Fruit fly (Drosophila melanogaster) whole organism, embryonic: ENCODE results near the gene TotZ.
A peak's percentile ranks its signal among the peaks of the same experiment; 100 is the strongest.

Experiments
- Bdp1 ChIP-seq: fragments of 200-800 bp; sonication (Bioruptor generic); optimal IDR thresholded peaks from 3 replicates; lab custom pipeline; 2016; ENCODE audit warnings: missing biosample characterization, missing genetic modification characterization
- CG12155 ChIP-seq: fragments of 200-800 bp; sonication (Bioruptor generic); optimal IDR thresholded peaks from 3 replicates; lab custom pipeline; 2016; ENCODE audit warnings: missing biosample characterization, missing genetic modification characterization
- CG12219 ChIP-seq: fragments of 200-800 bp; sonication (Bioruptor generic); optimal IDR thresholded peaks from 3 replicates; lab custom pipeline; 2018; ENCODE audit warnings: missing biosample characterization, mild to moderate bottlenecking, missing genetic modification characterization
- CG13287 ChIP-seq: fragments of 200-800 bp; sonication (Bioruptor generic); IDR thresholded peaks from 2 replicates; pipeline ENCODE4 v1.3.6; 2022; ENCODE audit warnings: missing biosample characterization, missing genetic modification characterization; ENCODE audit not compliant: partially characterized antibody
- CG13424 ChIP-seq: fragments of 200-800 bp; sonication (Bioruptor generic); optimal IDR thresholded peaks from 2 replicates; lab custom pipeline; 2019; ENCODE audit warnings: missing biosample characterization, mild to moderate bottlenecking, missing genetic modification characterization, moderate library complexity
- CG14441 ChIP-seq: fragments of 200-800 bp; sonication (Bioruptor generic); IDR thresholded peaks from 2 replicates; pipeline ENCODE4 v1.3.6; 2022; ENCODE audit warnings: missing biosample characterization, missing genetic modification characterization
- CG1529 ChIP-seq: fragments of 200-800 bp; sonication (Bioruptor generic); optimal IDR thresholded peaks from 3 replicates; lab custom pipeline; 2018; ENCODE audit warnings: missing biosample characterization, missing genetic modification characterization
- CG1647 ChIP-seq: fragments of 200-800 bp; sonication (Bioruptor generic); optimal IDR thresholded peaks from 3 replicates; lab custom pipeline; 2016; ENCODE audit warnings: missing biosample characterization, missing genetic modification characterization
- CG17912 ChIP-seq: fragments of 200-800 bp; sonication (Bioruptor generic); optimal IDR thresholded peaks from 2 replicates; lab custom pipeline; 2018; ENCODE audit warnings: missing biosample characterization, mild to moderate bottlenecking, missing genetic modification characterization
- CG18476 ChIP-seq: fragments of 200-800 bp; sonication (Bioruptor generic); optimal IDR thresholded peaks from 2 replicates; lab custom pipeline; 2016; ENCODE audit warnings: missing biosample characterization, mild to moderate bottlenecking, missing genetic modification characterization
- CG31224 ChIP-seq: fragments of 200-800 bp; sonication (Bioruptor generic); IDR thresholded peaks from 2 replicates; pipeline ENCODE4 v1.3.6; 2022; ENCODE audit warnings: missing biosample characterization, missing genetic modification characterization
- CG31388 ChIP-seq: fragments of 200-800 bp; sonication (Bioruptor generic); optimal IDR thresholded peaks from 2 replicates; lab custom pipeline; 2016; ENCODE audit warnings: missing biosample characterization, missing genetic modification characterization
- CG31441 ChIP-seq: fragments of 200-800 bp; sonication (Bioruptor generic); IDR thresholded peaks from 2 replicates; pipeline ENCODE4 v1.3.6; 2022; ENCODE audit warnings: missing biosample characterization, missing genetic modification characterization
- CG3163 ChIP-seq: fragments of 200-800 bp; sonication (Bioruptor generic); optimal IDR thresholded peaks from 3 replicates; lab custom pipeline; 2016; ENCODE audit warnings: missing biosample characterization, missing genetic modification characterization
- CG32532 ChIP-seq: fragments of 200-800 bp; sonication (Bioruptor generic); IDR thresholded peaks from 2 replicates; pipeline ENCODE4 v1.3.6; 2022; ENCODE audit warnings: missing biosample characterization, missing genetic modification characterization
- CG4730 ChIP-seq: fragments of 200-800 bp; sonication (Bioruptor generic); IDR thresholded peaks from 2 replicates; pipeline ENCODE4 v1.3.6; 2022; ENCODE audit warnings: missing biosample characterization, missing genetic modification characterization
- CG4854 ChIP-seq: fragments of 200-800 bp; sonication (Bioruptor generic); optimal IDR thresholded peaks from 2 replicates; lab custom pipeline; 2016; ENCODE audit warnings: missing biosample characterization, missing genetic modification characterization, inconsistent platforms
- CG5953 ChIP-seq: fragments of 200-800 bp; sonication (Bioruptor generic); IDR thresholded peaks from 2 replicates; pipeline ENCODE4 v1.3.6; 2022; ENCODE audit warnings: missing biosample characterization, missing genetic modification characterization
- CG6689 ChIP-seq: fragments of 200-800 bp; sonication (Bioruptor generic); IDR thresholded peaks from 2 replicates; pipeline ENCODE4 v1.3.6; 2022; ENCODE audit warnings: missing biosample characterization, missing genetic modification characterization
- CG6765 ChIP-seq: fragments of 200-800 bp; sonication (Bioruptor generic); optimal IDR thresholded peaks from 3 replicates; lab custom pipeline; 2017; ENCODE audit warnings: missing biosample characterization, mild to moderate bottlenecking, missing genetic modification characterization
- CG8478 ChIP-seq: fragments of >200 bp; optimal IDR thresholded peaks from 2 replicates; lab custom pipeline; 2018
- CG9609 ChIP-seq: fragments of 200-800 bp; sonication (Bioruptor generic); optimal IDR thresholded peaks from 3 replicates; lab custom pipeline; 2016; ENCODE audit warnings: missing biosample characterization, missing genetic modification characterization
- CTCF ChIP-seq: fragments of 200-800 bp; sonication (Bioruptor generic); optimal IDR thresholded peaks from 2 replicates; lab custom pipeline; 2017; ENCODE audit warnings: missing biosample characterization, mild to moderate bottlenecking, missing genetic modification characterization, moderate library complexity
- D ChIP-seq, 2 experiments: fragments of 200-800 bp in 1 of 2; fragments of >200 bp in 1 of 2; sonication (Bioruptor generic) in 1 of 2; optimal IDR thresholded peaks; 2 replicates in 1 of 2; 3 replicates in 1 of 2; lab custom pipeline; 2017; ENCODE audit warnings: mild to moderate bottlenecking in 1 of 2, missing biosample characterization in 1 of 2, missing genetic modification characterization in 1 of 2, missing genetic modification reagents in 1 of 2
- D19B ChIP-seq: fragments of 200-800 bp; sonication (Bioruptor generic); optimal IDR thresholded peaks from 2 replicates; lab custom pipeline; 2017; ENCODE audit warnings: missing biosample characterization, mild to moderate bottlenecking, missing genetic modification characterization
- Drgx ChIP-seq: fragments of 200-800 bp; sonication (Bioruptor generic); IDR thresholded peaks from 2 replicates; pipeline ENCODE4 v1.3.6; 2022; ENCODE audit warnings: missing biosample characterization, missing genetic modification characterization
- Hey ChIP-seq: fragments of 200-800 bp; sonication (Bioruptor generic); optimal IDR thresholded peaks from 3 replicates; lab custom pipeline; 2018; ENCODE audit warnings: missing biosample characterization, mild to moderate bottlenecking, missing genetic modification characterization
- Hr78 ChIP-seq, 2 experiments: fragments of 200-800 bp in 1 of 2; fragments of >200 bp in 1 of 2; sonication (Bioruptor generic) in 1 of 2; optimal IDR thresholded peaks; 2 replicates each; lab custom pipeline; 2017 to 2019; ENCODE audit warnings: missing biosample characterization in 2 of 2, missing genetic modification characterization in 2 of 2, mild to moderate bottlenecking in 1 of 2, moderate library complexity in 1 of 2
- NC2β ChIP-seq: fragments of 200-800 bp; sonication (Bioruptor generic); optimal IDR thresholded peaks from 2 replicates; lab custom pipeline; 2016; ENCODE audit warnings: missing biosample characterization, missing genetic modification characterization
- NfI ChIP-seq: fragments of 200-800 bp; sonication (Bioruptor generic); optimal IDR thresholded peaks from 3 replicates; lab custom pipeline; 2018; ENCODE audit warnings: missing biosample characterization, mild to moderate bottlenecking, missing genetic modification characterization, moderate library complexity
- Sin3A ChIP-seq: fragments of >200 bp; optimal IDR thresholded peaks from 2 replicates; lab custom pipeline; 2018
- Sox100B ChIP-seq: fragments of 200-800 bp; sonication (Bioruptor generic); optimal IDR thresholded peaks from 3 replicates; lab custom pipeline; 2018; ENCODE audit warnings: missing biosample characterization, mild to moderate bottlenecking, missing genetic modification characterization
- Sry-δ ChIP-seq: fragments of 200-800 bp; sonication (Bioruptor generic); optimal IDR thresholded peaks from 2 replicates; lab custom pipeline; 2016; ENCODE audit warnings: missing biosample characterization, missing genetic modification characterization
- cas ChIP-seq: fragments of 200-800 bp; sonication (Bioruptor generic); IDR thresholded peaks from 2 replicates; pipeline ENCODE4 v1.3.6; 2022; ENCODE audit warnings: missing biosample characterization, missing genetic modification characterization
- cato ChIP-seq: fragments of 200-800 bp; sonication (Bioruptor generic); optimal IDR thresholded peaks from 2 replicates; lab custom pipeline; 2016; ENCODE audit warnings: missing biosample characterization, missing genetic modification characterization, borderline replicate concordance
- caup ChIP-seq: fragments of 200-800 bp; sonication (Bioruptor generic); optimal IDR thresholded peaks from 3 replicates; lab custom pipeline; 2017; ENCODE audit warnings: missing biosample characterization, mild to moderate bottlenecking, missing genetic modification characterization, moderate library complexity; ENCODE audit not compliant: severe bottlenecking
- chm ChIP-seq: fragments of 200-800 bp; sonication (Bioruptor generic); IDR thresholded peaks from 2 replicates; pipeline ENCODE4 v1.3.6; 2022; ENCODE audit warnings: missing biosample characterization, missing genetic modification characterization
- ems ChIP-seq: fragments of 200-800 bp; sonication (Bioruptor generic); optimal IDR thresholded peaks from 3 replicates; lab custom pipeline; 2016; ENCODE audit warnings: missing biosample characterization, missing genetic modification characterization
- lab ChIP-seq: fragments of 200-800 bp; sonication (Bioruptor generic); optimal IDR thresholded peaks from 3 replicates; lab custom pipeline; 2017; ENCODE audit warnings: missing biosample characterization, missing genetic modification characterization, mild to moderate bottlenecking, moderate library complexity, missing genetic modification reagents
- lov ChIP-seq, 2 experiments: fragments of 200-800 bp in 1 of 2; fragments of >200 bp in 1 of 2; sonication (Bioruptor generic) in 1 of 2; IDR thresholded peaks in 1 of 2; optimal IDR thresholded peaks in 1 of 2; 2 replicates in 1 of 2; 3 replicates in 1 of 2; pipeline versions ENCODE4 v1.3.6 to Lab custom; 2017 to 2022; ENCODE audit warnings: missing biosample characterization in 1 of 2, missing genetic modification characterization in 1 of 2
- peb ChIP-seq: fragments of 200-800 bp; sonication (Bioruptor generic); IDR thresholded peaks from 2 replicates; pipeline ENCODE4 v1.3.6; 2022; ENCODE audit warnings: missing biosample characterization, missing genetic modification characterization
- pnt ChIP-seq: fragments of 200-800 bp; sonication (Bioruptor generic); optimal IDR thresholded peaks from 3 replicates; lab custom pipeline; 2016; ENCODE audit warnings: missing biosample characterization, missing genetic modification characterization
- pum ChIP-seq: fragments of 200-800 bp; sonication (Bioruptor generic); optimal IDR thresholded peaks from 2 replicates; lab custom pipeline; 2016; ENCODE audit warnings: missing biosample characterization, missing genetic modification characterization
- repo ChIP-seq: fragments of 200-800 bp; sonication (Bioruptor generic); optimal IDR thresholded peaks from 2 replicates; lab custom pipeline; 2016; ENCODE audit warnings: missing biosample characterization, missing genetic modification characterization
- schlank ChIP-seq: fragments of 200-800 bp; sonication (Bioruptor generic); optimal IDR thresholded peaks from 2 replicates; lab custom pipeline; 2018; ENCODE audit warnings: missing biosample characterization, mild to moderate bottlenecking, missing genetic modification characterization
- shn ChIP-seq: fragments of 200-800 bp; sonication (Bioruptor generic); optimal IDR thresholded peaks from 3 replicates; lab custom pipeline; 2016; ENCODE audit warnings: missing biosample characterization, missing genetic modification characterization
- sim ChIP-seq: fragments of 200-800 bp; sonication (Bioruptor generic); IDR thresholded peaks from 2 replicates; pipeline ENCODE4 v1.3.6; 2022; ENCODE audit warnings: missing biosample characterization, missing genetic modification characterization
- tap ChIP-seq: fragments of 200-800 bp; optimal IDR thresholded peaks from 3 replicates; lab custom pipeline; 2019; ENCODE audit warnings: missing biosample characterization, mild to moderate bottlenecking, missing genetic modification characterization, moderate library complexity
- tgo ChIP-seq: fragments of 200-800 bp; sonication (Bioruptor generic); IDR thresholded peaks from 3 replicates; pipeline ENCODE4 v1.3.6; 2022; ENCODE audit warnings: missing biosample characterization, missing genetic modification characterization
- tio ChIP-seq: fragments of 200-800 bp; sonication (Bioruptor generic); optimal IDR thresholded peaks from 2 replicates; lab custom pipeline; 2017; ENCODE audit warnings: missing biosample characterization, missing genetic modification characterization, inconsistent platforms
- yki ChIP-seq: fragments of >200 bp; optimal IDR thresholded peaks from 3 replicates; lab custom pipeline; 2018

The TotZ gene

DNA sequence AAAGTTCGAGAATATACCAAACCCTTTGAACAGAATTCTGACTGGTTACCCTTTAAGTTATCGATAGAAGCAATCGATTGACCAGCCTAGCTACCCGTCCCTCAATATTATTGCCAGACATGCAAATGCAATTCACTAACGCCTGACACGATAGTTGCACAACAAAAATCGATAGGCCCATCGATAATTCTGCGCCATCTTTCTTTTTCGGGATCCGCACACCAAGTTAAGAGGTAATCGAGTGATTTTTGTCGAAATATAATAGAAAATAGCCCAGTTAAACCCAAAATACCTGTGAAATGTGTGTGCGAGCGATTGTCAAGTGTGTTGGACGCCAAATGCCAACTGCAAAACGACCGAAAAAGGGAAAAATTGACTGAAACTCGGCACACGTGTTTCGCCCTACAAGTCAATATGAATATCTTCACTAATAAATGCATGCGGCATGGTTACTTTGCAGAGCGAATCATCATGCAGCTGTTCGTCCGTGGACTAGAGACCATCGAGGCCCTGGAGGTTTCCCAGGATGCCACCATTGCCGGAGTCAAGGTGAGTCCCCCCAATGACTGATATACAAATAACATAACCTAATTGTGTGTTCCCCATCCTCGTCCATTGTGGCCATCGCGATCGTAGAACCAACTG is 27.0 kb upstream of the TotZ start, which contains the start of gene RpS30 (continued):
- TF ChIP-seq tgo (no peak), Sry-δ (GFP tag; lab: Kevin White, UChicago) (peak; percentile 95), CG6689 (GFP tag; lab: Robert Waterston, UW) (no peak), CG3163 (GFP tag; lab: Kevin White, UChicago) (peak; percentile 10), cas (GFP tag; lab: Robert Waterston, UW) (no peak), NfI (GFP tag; lab: Kevin White, UChicago) (peak; percentile 52), CG31388 (GFP tag; lab: Kevin White, UChicago) (no peak), Drgx (GFP tag; lab: Robert Waterston, UW) (no peak), CG13287 (peak; percentile 98), CG1529 (no peak), CG12155 (no peak), CG4730 (GFP tag; lab: Robert Waterston, UW) (no peak), CG8478 (lab: Kevin White, UChicago) (no peak), CG18476 (no peak), lov (optimal IDR thresholded peaks at IDR 0.05; lab: Kevin White, UChicago) (no peak), lov (GFP tag; IDR thresholded peaks at IDR 0.05; lab: Robert Waterston, UW) (no peak), pum (GFP tag; lab: Kevin White, UChicago) (no peak), Sox100B (no peak), Bdp1 (no peak), CG12219 (GFP tag; lab: Kevin White, UChicago) (no peak), CTCF (GFP tag; lab: Kevin White, UChicago) (peak; percentile 41), NC2β (GFP tag; lab: Kevin White, UChicago) (peak; percentile 76), chm (GFP tag; lab: Robert Waterston, UW) (peak; percentile 47; the same call in 1 of the 2 replicates), pnt (no peak), CG14441 (GFP tag; lab: Robert Waterston, UW) (no peak), CG31441 (GFP tag; lab: Robert Waterston, UW) (peak; percentile 49), repo (GFP tag; lab: Kevin White, UChicago) (peak; percentile 4), cato (no peak), Sin3A (lab: Kevin White, UChicago) (peak; percentile 75), CG6765 (GFP tag; lab: Kevin White, UChicago) (peak; percentile 8), tap (tag; lab: Kevin White, UChicago) (no peak), CG17912 (GFP tag; lab: Kevin White, UChicago) (no peak), lab (GFP tag; lab: Kevin White, UChicago) (peak; percentile 58), shn (GFP tag; lab: Kevin White, UChicago) (no peak), D19B (no peak), Hey (tag; lab: Kevin White, UChicago) (peak; percentile 69), D (optimal IDR thresholded peaks at IDR 0.05; lab: Kevin White, UChicago) (no peak), D (GFP tag; optimal IDR thresholded peaks at IDR 0.05; lab: Kevin White, UChicago) (no peak), CG13424 (peak; percentile 33), CG32532 (GFP tag; lab: Robert Waterston, UW) (peak; percentile 69), sim (GFP tag; lab: Robert Waterston, UW) (no peak), peb (GFP tag; lab: Robert Waterston, UW) (no peak), CG9609 (peak; percentile 26), caup (peak; percentile 42), tio (no peak), yki (no peak), Hr78 (GFP tag; optimal IDR thresholded peaks at IDR 0.05; lab: Kevin White, UChicago) (no peak), CG5953 (no peak), CG4854 (peak; percentile 33), ems (peak; percentile 25), CG31224 (GFP tag; lab: Robert Waterston, UW) (no peak), CG1647 (GFP tag; lab: Kevin White, UChicago) (no peak), schlank (tag; lab: Kevin White, UChicago) (no peak)
